Fruit fly (Drosophila melanogaster): ENCODE data around the gene pie.

dm6 chr2L:10387869-10388726, 34.5 kb downstream of the pie start, which contains the start of gene da:
- TF ChIP-seq Ets98B (GFP tag; IDR thresholded peaks at IDR 0.05) (peak; percentile 67), EcR (GFP tag; optimal IDR thresholded peaks at IDR 0.05) (no peak), Pif1A (GFP tag; optimal IDR thresholded peaks at IDR 0.05) (peak; percentile 45), CG13204 (GFP tag; optimal IDR thresholded peaks at IDR 0.05) (no peak), CG8159 (tag; optimal IDR thresholded peaks at IDR 0.05) (peak; percentile 31), CG34367 (tag; optimal IDR thresholded peaks at IDR 0.05) (peak; percentile 17), CG17806 (tag; optimal IDR thresholded peaks at IDR 0.05) (peak; percentile 31), CG8301 (tag; optimal IDR thresholded peaks at IDR 0.05) (peak; percentile 16)

Data from whole organism, pupa.